Fruit fly (Drosophila melanogaster) whole organism, embryonic: ENCODE data around the gene UBL3.
A peak's percentile ranks its signal among the peaks of the same experiment; 100 is the strongest.

Experiments
- Abd-B ChIP-seq: fragments of 200-800 bp; sonication (Bioruptor generic); optimal IDR thresholded peaks from 2 replicates; lab custom pipeline; 2018; ENCODE audit warnings: missing biosample characterization, mild to moderate bottlenecking, missing genetic modification characterization, moderate library complexity
- Awh ChIP-seq: fragments of 200-800 bp; sonication (Bioruptor generic); IDR thresholded peaks from 2 replicates; pipeline ENCODE4, ENCODE4 v1.3.6; 2022; ENCODE audit warnings: missing biosample characterization, missing genetic modification characterization
- BEAF-32 ChIP-seq: fragments of 200-800 bp; sonication (Bioruptor generic); optimal IDR thresholded peaks from 3 replicates; lab custom pipeline; 2017; ENCODE audit warnings: missing biosample characterization, missing genetic modification characterization, mild to moderate bottlenecking, moderate library complexity, missing genetic modification reagents
- CG10274 ChIP-seq: fragments of 200-800 bp; sonication (Bioruptor generic); optimal IDR thresholded peaks from 3 replicates; lab custom pipeline; 2017; ENCODE audit warnings: missing biosample characterization, mild to moderate bottlenecking, missing genetic modification characterization
- CG10431 ChIP-seq: fragments of 200-800 bp; sonication (Bioruptor generic); optimal IDR thresholded peaks from 3 replicates; lab custom pipeline; 2018; ENCODE audit warnings: missing biosample characterization, mild to moderate bottlenecking, missing genetic modification characterization
- CG11695 ChIP-seq: fragments of 200-800 bp; sonication (Bioruptor generic); IDR thresholded peaks from 3 replicates; pipeline ENCODE4 v1.3.6; 2022; ENCODE audit warnings: missing biosample characterization, missing genetic modification characterization
- CG12391 ChIP-seq: fragments of 200-800 bp; sonication (Bioruptor generic); optimal IDR thresholded peaks from 3 replicates; lab custom pipeline; 2018; ENCODE audit warnings: missing biosample characterization, mild to moderate bottlenecking, missing genetic modification characterization, moderate library complexity
- CG12659 ChIP-seq: fragments of 200-800 bp; sonication (Bioruptor generic); optimal IDR thresholded peaks from 3 replicates; lab custom pipeline; 2017; ENCODE audit warnings: mild to moderate bottlenecking, missing biosample characterization, missing genetic modification reagents, missing genetic modification characterization
- CG12769 ChIP-seq: fragments of 200-800 bp; sonication (Bioruptor generic); optimal IDR thresholded peaks from 2 replicates; lab custom pipeline; 2019; ENCODE audit warnings: missing biosample characterization, mild to moderate bottlenecking, missing genetic modification characterization, moderate library complexity
- CG14441 ChIP-seq: fragments of 200-800 bp; sonication (Bioruptor generic); IDR thresholded peaks from 2 replicates; pipeline ENCODE4 v1.3.6; 2022; ENCODE audit warnings: missing biosample characterization, missing genetic modification characterization
- CG14965 ChIP-seq: fragments of 200-800 bp; sonication (Bioruptor generic); optimal IDR thresholded peaks from 2 replicates; lab custom pipeline; 2016; ENCODE audit warnings: missing biosample characterization, missing genetic modification characterization, borderline replicate concordance
- CG15514 ChIP-seq: fragments of 200-800 bp; sonication (Bioruptor generic); optimal IDR thresholded peaks from 3 replicates; lab custom pipeline; 2017; ENCODE audit warnings: missing biosample characterization, missing genetic modification characterization, mild to moderate bottlenecking, moderate library complexity, missing genetic modification reagents
- CG1602 ChIP-seq: fragments of 200-800 bp; sonication (Bioruptor generic); optimal IDR thresholded peaks from 3 replicates; lab custom pipeline; 2016; ENCODE audit warnings: missing biosample characterization, missing genetic modification characterization
- CG16863 ChIP-seq: fragments of 200-800 bp; sonication (Bioruptor generic); optimal IDR thresholded peaks from 3 replicates; lab custom pipeline; 2016; ENCODE audit warnings: missing biosample characterization, missing genetic modification characterization
- CG18262 ChIP-seq: fragments of 200-800 bp; optimal IDR thresholded peaks from 3 replicates; lab custom pipeline; 2019; ENCODE audit warnings: missing biosample characterization, mild to moderate bottlenecking, missing genetic modification characterization, moderate library complexity
- CG2129 ChIP-seq: fragments of 200-800 bp; sonication (Bioruptor generic); IDR thresholded peaks from 2 replicates; pipeline ENCODE4 v1.3.6; 2022; ENCODE audit warnings: missing biosample characterization, missing genetic modification characterization; ENCODE audit not compliant: partially characterized antibody
- CG2202 ChIP-seq: fragments of 200-800 bp; sonication (Bioruptor generic); optimal IDR thresholded peaks from 2 replicates; lab custom pipeline; 2018; ENCODE audit warnings: missing biosample characterization, mild to moderate bottlenecking, missing genetic modification characterization
- CG2712 ChIP-seq: fragments of 200-800 bp; optimal IDR thresholded peaks from 3 replicates; lab custom pipeline; 2019; ENCODE audit warnings: missing biosample characterization, mild to moderate bottlenecking, missing genetic modification characterization, moderate library complexity
- CG2889 ChIP-seq: fragments of 200-800 bp; sonication (Bioruptor generic); IDR thresholded peaks from 3 replicates; pipeline ENCODE4 v1.3.6; 2022; ENCODE audit warnings: missing biosample characterization, missing genetic modification characterization
- CG3163 ChIP-seq: fragments of 200-800 bp; sonication (Bioruptor generic); optimal IDR thresholded peaks from 3 replicates; lab custom pipeline; 2016; ENCODE audit warnings: missing biosample characterization, missing genetic modification characterization
- CG4730 ChIP-seq: fragments of 200-800 bp; sonication (Bioruptor generic); IDR thresholded peaks from 2 replicates; pipeline ENCODE4 v1.3.6; 2022; ENCODE audit warnings: missing biosample characterization, missing genetic modification characterization
- CG4820 ChIP-seq: fragments of 200-800 bp; sonication (Bioruptor generic); optimal IDR thresholded peaks from 3 replicates; lab custom pipeline; 2016; ENCODE audit warnings: missing biosample characterization, missing genetic modification characterization
- CG7372 ChIP-seq: fragments of 200-800 bp; sonication (Bioruptor generic); IDR thresholded peaks from 2 replicates; pipeline ENCODE4 v1.3.6; 2022; ENCODE audit warnings: missing biosample characterization, missing genetic modification characterization
- CG8089 ChIP-seq: fragments of 200-800 bp; sonication (Bioruptor generic); optimal IDR thresholded peaks from 3 replicates; lab custom pipeline; 2016; ENCODE audit warnings: missing biosample characterization, missing genetic modification characterization
- CG9797 ChIP-seq: fragments of 200-800 bp; sonication (Bioruptor generic); optimal IDR thresholded peaks from 3 replicates; lab custom pipeline; 2018; ENCODE audit warnings: missing biosample characterization, mild to moderate bottlenecking, missing genetic modification characterization
- CoRest ChIP-seq: fragments of 200-800 bp; sonication (Bioruptor generic); optimal IDR thresholded peaks from 3 replicates; lab custom pipeline; 2018; ENCODE audit warnings: missing biosample characterization, mild to moderate bottlenecking, missing genetic modification characterization, moderate library complexity
- Eip74EF ChIP-seq, 2 experiments: fragments of 200-800 bp in 1 of 2; fragments of >200 bp in 1 of 2; sonication (Bioruptor generic) in 1 of 2; optimal IDR thresholded peaks; 2 replicates each; lab custom pipeline; 2017 to 2019; ENCODE audit warnings: missing biosample characterization in 2 of 2, missing genetic modification characterization in 2 of 2, mild to moderate bottlenecking in 1 of 2, moderate library complexity in 1 of 2
- HLH54F ChIP-seq: fragments of 200-800 bp; sonication (Bioruptor generic); optimal IDR thresholded peaks from 3 replicates; lab custom pipeline; 2016; ENCODE audit warnings: missing biosample characterization, missing genetic modification characterization
- Hey ChIP-seq: fragments of 200-800 bp; sonication (Bioruptor generic); optimal IDR thresholded peaks from 3 replicates; lab custom pipeline; 2018; ENCODE audit warnings: missing biosample characterization, mild to moderate bottlenecking, missing genetic modification characterization
- Med ChIP-seq: fragments of 200-800 bp; sonication (Bioruptor generic); peaks from one replicate; lab custom pipeline; 2016; ENCODE audit warnings: missing biosample characterization, missing genetic modification characterization, mild to moderate bottlenecking, inconsistent platforms, moderate library complexity
- Mrtf ChIP-seq: fragments of 200-800 bp; sonication (Bioruptor generic); IDR thresholded peaks from 3 replicates; pipeline ENCODE4 v1.3.6; 2022; ENCODE audit warnings: missing biosample characterization, missing genetic modification characterization
- Nf-YC ChIP-seq: fragments of 200-800 bp; optimal IDR thresholded peaks from 3 replicates; lab custom pipeline; 2019; ENCODE audit warnings: missing biosample characterization, mild to moderate bottlenecking, missing genetic modification characterization, moderate library complexity
- Oaz ChIP-seq: fragments of 200-800 bp; sonication (Bioruptor generic); IDR thresholded peaks from 2 replicates; pipeline ENCODE4 v1.3.6; 2022; ENCODE audit warnings: missing biosample characterization, missing genetic modification characterization
- Scr ChIP-seq: fragments of 200-800 bp; sonication (Bioruptor generic); IDR thresholded peaks from 2 replicates; pipeline ENCODE4 v1.3.6; 2022; ENCODE audit warnings: missing biosample characterization, missing genetic modification characterization; ENCODE audit not compliant: partially characterized antibody
- amos ChIP-seq: fragments of 200-800 bp; sonication (Bioruptor generic); IDR thresholded peaks from 2 replicates; pipeline ENCODE4 v1.3.6; 2022; ENCODE audit warnings: missing biosample characterization, missing genetic modification characterization; ENCODE audit not compliant: partially characterized antibody
- bbx ChIP-seq: fragments of 200-800 bp; sonication (Bioruptor generic); IDR thresholded peaks from 2 replicates; pipeline ENCODE4 v1.3.6; 2022; ENCODE audit warnings: missing biosample characterization, missing genetic modification characterization; ENCODE audit not compliant: partially characterized antibody
- emc ChIP-seq: fragments of 200-800 bp; sonication (Bioruptor generic); optimal IDR thresholded peaks from 2 replicates; lab custom pipeline; 2016; ENCODE audit warnings: missing biosample characterization, missing genetic modification characterization
- eve ChIP-seq, 2 experiments: fragments of >200 bp; optimal IDR thresholded peaks; 2 replicates each; lab custom pipeline; 2017; ENCODE audit warnings: missing biosample characterization in 2 of 2, missing genetic modification characterization in 2 of 2
- ewg ChIP-seq: fragments of 200-800 bp; sonication (Bioruptor generic); optimal IDR thresholded peaks from 3 replicates; lab custom pipeline; 2017; ENCODE audit warnings: mild to moderate bottlenecking, missing biosample characterization, missing genetic modification reagents, missing genetic modification characterization
- gcm ChIP-seq: fragments of 200-800 bp; sonication (Bioruptor generic); optimal IDR thresholded peaks from 2 replicates; lab custom pipeline; 2019; ENCODE audit warnings: missing biosample characterization, mild to moderate bottlenecking, missing genetic modification characterization, moderate library complexity
- gsb ChIP-seq: fragments of 200-800 bp; sonication (Bioruptor generic); IDR thresholded peaks from 2 replicates; pipeline ENCODE4 v1.3.6; 2022; ENCODE audit warnings: missing biosample characterization, missing genetic modification characterization
- gsb-n ChIP-seq: fragments of 200-800 bp; sonication (Bioruptor generic); optimal IDR thresholded peaks from 3 replicates; lab custom pipeline; 2018; ENCODE audit warnings: missing biosample characterization, mild to moderate bottlenecking, missing genetic modification characterization
- insv ChIP-seq, 2 experiments: fragments of 200-800 bp; sonication (Bioruptor generic); optimal IDR thresholded peaks; 3 replicates each; lab custom pipeline; 2016 to 2018; ENCODE audit warnings: missing biosample characterization in 2 of 2, missing genetic modification characterization in 2 of 2
- jigr1 ChIP-seq: fragments of 200-800 bp; sonication (Bioruptor generic); IDR thresholded peaks from 3 replicates; pipeline ENCODE4 v1.3.6; 2022; ENCODE audit warnings: missing biosample characterization, missing genetic modification characterization
- otp ChIP-seq: fragments of 200-800 bp; sonication (Bioruptor generic); IDR thresholded peaks from 3 replicates; pipeline ENCODE4, ENCODE4 v1.3.6; 2022; ENCODE audit warnings: missing biosample characterization, missing genetic modification characterization
- peb ChIP-seq: fragments of 200-800 bp; sonication (Bioruptor generic); IDR thresholded peaks from 2 replicates; pipeline ENCODE4 v1.3.6; 2022; ENCODE audit warnings: missing biosample characterization, missing genetic modification characterization
- salm ChIP-seq: fragments of 200-800 bp; sonication (Bioruptor generic); optimal IDR thresholded peaks from 2 replicates; lab custom pipeline; 2018; ENCODE audit warnings: missing biosample characterization, mild to moderate bottlenecking, missing genetic modification characterization
- slp2 ChIP-seq: fragments of 200-800 bp; sonication (Bioruptor generic); optimal IDR thresholded peaks from 2 replicates; lab custom pipeline; 2016; ENCODE audit warnings: missing biosample characterization, missing genetic modification characterization
- tio ChIP-seq: fragments of 200-800 bp; sonication (Bioruptor generic); optimal IDR thresholded peaks from 2 replicates; lab custom pipeline; 2017; ENCODE audit warnings: missing biosample characterization, missing genetic modification characterization, inconsistent platforms
- ttk ChIP-seq: fragments of 200-800 bp; sonication (Bioruptor generic); IDR thresholded peaks from 2 replicates; pipeline ENCODE4 v2.1.2; 2022; ENCODE audit warnings: missing biosample characterization, missing genetic modification characterization
- tup ChIP-seq: fragments of 200-800 bp; sonication (Bioruptor generic); optimal IDR thresholded peaks from 2 replicates; lab custom pipeline; 2016; ENCODE audit warnings: missing biosample characterization, mild to moderate bottlenecking, missing genetic modification characterization, moderate library complexity
- yki ChIP-seq: fragments of >200 bp; optimal IDR thresholded peaks from 3 replicates; lab custom pipeline; 2018

The UBL3 gene

DNA sequence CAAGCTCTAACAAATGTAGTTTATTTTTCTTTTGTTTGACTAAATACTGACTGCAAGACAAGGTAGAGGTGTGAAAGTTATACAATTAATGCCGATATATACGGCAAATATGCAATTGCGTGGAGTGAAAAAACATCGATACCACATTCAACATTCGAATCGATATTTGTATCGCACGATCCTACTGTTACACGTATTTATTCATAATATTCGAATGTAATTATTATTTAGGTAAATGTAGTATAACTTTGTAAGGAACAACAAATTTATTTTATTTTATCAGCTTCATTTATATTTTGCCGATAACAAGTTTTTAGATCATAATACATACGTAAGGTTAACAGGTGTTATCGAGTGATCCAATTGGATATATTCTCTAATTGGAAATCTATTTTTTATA, 17.6 kb downstream of the UBL3 start, which contains the start of gene Chc (continued):
- TF ChIP-seq CG14441 = no peak
- no peak for TF ChIP-seq Abd-B
- no peak for TF ChIP-seq peb (GFP tag; lab: Robert Waterston, UW)
- TF ChIP-seq CG12769 (tag; lab: Kevin White, UChicago) = no peak
- no peak for TF ChIP-seq ewg
- no peak for TF ChIP-seq HLH54F
- no peak for TF ChIP-seq tio
- TF ChIP-seq CG8089 = no peak
- TF ChIP-seq slp2 = no peak
- peak; percentile 76 for TF ChIP-seq Med (GFP tag; lab: Kevin White, UChicago)
- no peak for TF ChIP-seq CG9797 (GFP tag; lab: Kevin White, UChicago)
- no peak for TF ChIP-seq gsb-n (tag; lab: Kevin White, UChicago)
- peak; percentile 43 for TF ChIP-seq CG15514 (GFP tag; lab: Kevin White, UChicago)
- TF ChIP-seq CoRest = no peak
- TF ChIP-seq Oaz (GFP tag; lab: Robert Waterston, UW) = no peak
- no peak for TF ChIP-seq CG3163 (GFP tag; lab: Kevin White, UChicago)
- no peak for TF ChIP-seq otp (GFP tag; lab: Robert Waterston, UW)
- peak; percentile 94 for TF ChIP-seq BEAF-32 (GFP tag; lab: Kevin White, UChicago)
- no peak for TF ChIP-seq Mrtf (GFP tag; lab: Robert Waterston, UW)
- peak; percentile 88 for TF ChIP-seq CG2129 (GFP tag; lab: Robert Waterston, UW)
- no peak for TF ChIP-seq tup
- no peak for TF ChIP-seq CG4730 (GFP tag; lab: Robert Waterston, UW)
- peak; percentile 97 for TF ChIP-seq Scr (GFP tag; lab: Robert Waterston, UW)
- TF ChIP-seq CG14965 = no peak
- TF ChIP-seq CG18262 (tag; lab: Kevin White, UChicago) = no peak
- no peak for TF ChIP-seq gcm (GFP tag; lab: Kevin White, UChicago)
- no peak for TF ChIP-seq Hey (tag; lab: Kevin White, UChicago)
- no peak for TF ChIP-seq Eip74EF (GFP tag; optimal IDR thresholded peaks at IDR 0.05; lab: Kevin White, UChicago)
- no peak for TF ChIP-seq Nf-YC (tag; lab: Kevin White, UChicago)
- TF ChIP-seq Awh = no peak
- no peak for TF ChIP-seq CG16863 (GFP tag; lab: Kevin White, UChicago)
- no peak for TF ChIP-seq yki (lab: Kevin White, UChicago)
- no peak for TF ChIP-seq CG2889 (GFP tag; lab: Robert Waterston, UW)
- no peak for TF ChIP-seq CG1602
- no peak for TF ChIP-seq jigr1 (GFP tag; lab: Robert Waterston, UW)
- peak; percentile 99 for TF ChIP-seq amos (GFP tag; lab: Robert Waterston, UW)
- no peak for TF ChIP-seq CG4820 (GFP tag; lab: Kevin White, UChicago)
- no peak for TF ChIP-seq CG10431
- peak; percentile 99 for TF ChIP-seq bbx
- no peak for TF ChIP-seq CG2202 (tag; lab: Kevin White, UChicago)
- no peak for TF ChIP-seq eve (GFP tag; optimal IDR thresholded peaks at IDR 0.05; lab: Kevin White, UChicago)
- TF ChIP-seq CG2712 = peak; percentile 4
- TF ChIP-seq CG7372 = no peak
- TF ChIP-seq gsb (GFP tag; lab: Robert Waterston, UW) = no peak
- peak; percentile 3 for TF ChIP-seq CG12659 (GFP tag; lab: Kevin White, UChicago)
- TF ChIP-seq emc (GFP tag; lab: Kevin White, UChicago) = no peak
- TF ChIP-seq CG12391 (tag; lab: Kevin White, UChicago) = peak; percentile 3
- TF ChIP-seq salm (tag; lab: Kevin White, UChicago) = no peak
- no peak for TF ChIP-seq ttk
- TF ChIP-seq CG10274 (GFP tag; lab: Kevin White, UChicago) = no peak
- no peak for TF ChIP-seq CG11695
- TF ChIP-seq insv (GFP tag; optimal IDR thresholded peaks at IDR 0.05; lab: Kevin White, UChicago) = peak; percentile 72 to 97
